In the genomic region with DNA sequence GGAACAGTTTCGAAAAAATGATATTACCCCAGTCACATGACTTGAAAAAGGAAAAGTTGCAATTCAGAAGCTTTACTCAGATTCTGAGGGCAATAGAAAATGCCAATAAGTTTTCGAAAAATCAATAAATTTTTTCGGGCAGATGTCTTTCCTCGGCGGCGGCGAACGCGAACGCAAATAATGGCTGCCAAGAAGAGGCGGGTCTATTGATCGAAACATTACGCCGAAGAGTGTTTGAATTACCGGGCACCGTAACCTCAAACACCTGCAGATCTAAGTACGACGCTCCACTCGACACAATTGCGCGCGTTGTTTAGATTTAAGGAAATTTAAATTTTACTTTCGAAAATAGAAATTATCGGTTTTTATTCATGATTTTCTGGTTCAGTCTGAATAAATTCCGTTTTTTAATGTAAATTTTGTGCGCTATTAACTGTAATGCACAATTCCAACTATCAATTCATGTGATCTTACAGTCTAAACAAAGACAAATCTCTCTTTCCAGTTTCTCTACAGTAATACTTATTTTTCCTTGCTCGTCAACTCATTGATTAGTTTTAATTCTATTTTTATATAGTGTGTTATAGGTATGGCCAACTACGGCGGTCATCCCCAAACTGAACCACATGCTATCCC, we compare ENCODE assay signal across 1 worm cellular context.
TF ChIP-seq lines count a peak whose summit lies in the region.

A gene (plus strand): TSS at position 586 of the 636 bp plus-strand sequence.

TF ChIP-seq in whole organism, L4 larva, 104 proteins besides CTCF, POLR2A, EP300 and RAD21 (continued from another document):
- TF ChIP-seq lin-38 (GFP tag; IDR thresholded peaks at IDR 0.05; lab: Robert Waterston, UW) = peak; percentile 79
- TF ChIP-seq vab-7 (GFP tag; IDR thresholded peaks at IDR 0.05; lab: Robert Waterston, UW) = peak; percentile 26; the same call in 1 of the 2 replicates
- no peak for TF ChIP-seq gei-8 (GFP tag; optimal IDR thresholded peaks at IDR 0.05; lab: Kevin White, UChicago)
- no peak for TF ChIP-seq aly-2 (tag; optimal IDR thresholded peaks at IDR 0.05; lab: Kevin White, UChicago)
- peak; percentile 92 for TF ChIP-seq dve-1 (tag; optimal IDR thresholded peaks at IDR 0.05; lab: Kevin White, UChicago; ENCODE audit: insufficient read depth)
- peak; percentile 58; the same call in 1 of the 2 replicates for TF ChIP-seq Y75B8A.6 (GFP tag; IDR thresholded peaks at IDR 0.05; lab: Robert Waterston, UW)
- TF ChIP-seq hlh-11 (tag; optimal IDR thresholded peaks at IDR 0.05; lab: Kevin White, UChicago) = peak; percentile 83
- TF ChIP-seq hmg-1.1 (GFP tag; IDR thresholded peaks at IDR 0.05; lab: Robert Waterston, UW) = peak; percentile 76
- no peak for TF ChIP-seq sdz-12 (GFP tag; optimal IDR thresholded peaks at IDR 0.05; lab: Kevin White, UChicago)
- peak; percentile 95 for TF ChIP-seq mes-2 (tag; optimal IDR thresholded peaks at IDR 0.05; lab: Kevin White, UChicago; ENCODE audit: poor library complexity, severe bottlenecking)
- no peak for TF ChIP-seq daf-16 (GFP tag; optimal IDR thresholded peaks at IDR 0.05; lab: Kevin White, UChicago)
- peak; percentile 74 for TF ChIP-seq daf-16 (tag; optimal IDR thresholded peaks at IDR 0.05; lab: Kevin White, UChicago)
- TF ChIP-seq nhr-10 (tag; optimal IDR thresholded peaks at IDR 0.05; lab: Kevin White, UChicago) = no peak
- TF ChIP-seq duxl-1 (tag; optimal IDR thresholded peaks at IDR 0.05; lab: Kevin White, UChicago; ENCODE audit: poor library complexity) = peak; percentile 83
- TF ChIP-seq snpc-4 (tag; optimal IDR thresholded peaks at IDR 0.05; lab: Kevin White, UChicago) = no peak
- TF ChIP-seq ceh-28 (tag; optimal IDR thresholded peaks at IDR 0.05; lab: Kevin White, UChicago) = peak; percentile 77
- peak; percentile 78 for TF ChIP-seq ama-1 (optimal IDR thresholded peaks at IDR 0.05; lab: Kevin White, UChicago)
- peak; percentile 85 for TF ChIP-seq rbr-2 (tag; optimal IDR thresholded peaks at IDR 0.05; lab: Kevin White, UChicago)
- TF ChIP-seq arid-1 (GFP tag; conservative IDR thresholded peaks at IDR 0.05; lab: Robert Waterston, UW) = peak; percentile 74
- TF ChIP-seq cey-2 (tag; optimal IDR thresholded peaks at IDR 0.05; lab: Kevin White, UChicago; ENCODE audit: borderline replicate concordance, insufficient read depth) = no peak
- TF ChIP-seq ceh-32 (tag; optimal IDR thresholded peaks at IDR 0.05; lab: Kevin White, UChicago; ENCODE audit: poor library complexity) = no peak
- 0 out of 2 replicates have a peak, but pooled peaks have one; percentile 23 for TF ChIP-seq snpc-1.2 (GFP tag; IDR thresholded peaks at IDR 0.05; lab: Robert Waterston, UW)
- TF ChIP-seq Y105C5A.15 (GFP tag; IDR thresholded peaks at IDR 0.05; lab: Robert Waterston, UW) = no peak
